Worm (Caenorhabditis elegans): ENCODE results near the gene ZK686.5.

DNA sequence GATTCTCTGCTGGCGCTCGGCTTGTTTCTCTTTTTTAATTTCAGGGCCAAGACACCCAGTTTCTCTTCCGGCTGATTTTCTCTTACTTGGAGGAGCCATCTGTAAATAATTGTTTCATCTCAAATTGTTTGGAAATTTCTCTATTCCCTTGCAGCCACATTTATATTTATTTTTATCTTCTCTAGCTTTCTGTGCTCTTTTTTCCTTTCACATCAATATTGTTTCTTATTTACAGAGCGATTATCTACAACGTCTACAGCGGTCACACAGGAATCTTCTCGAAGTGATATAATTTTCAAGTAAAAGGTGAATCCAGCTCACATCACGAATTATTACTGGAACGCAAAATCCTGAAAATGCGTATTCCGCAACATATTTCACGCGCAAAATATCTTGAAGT lies 5.6 kb upstream of the ZK686.5 start, which contains the start of the genes ZK686.6 and ZK686.1:
- no peak for TF ChIP-seq cnd-1 (tag; optimal IDR thresholded peaks at IDR 0.05)
- no peak for TF ChIP-seq nhr-76 (tag; optimal IDR thresholded peaks at IDR 0.05)
- TF ChIP-seq lin-13 (tag; optimal IDR thresholded peaks at IDR 0.05), result no peak
- no peak for TF ChIP-seq elt-3 (tag; optimal IDR thresholded peaks at IDR 0.05)

All from whole organism, mixed stage, embryonic.